Worm (Caenorhabditis elegans) whole organism, L3 larva: ENCODE data around the gene idpa-2.
A peak's percentile ranks its signal among the peaks of the same experiment; 100 is the strongest.

ENCODE experiments used
- R02D3.7 ChIP-seq: fragments of 150-350 bp; optimal IDR thresholded peaks from 2 replicates; lab custom pipeline; 2014; ENCODE audit warnings: missing biosample characterization, missing genetic modification characterization
- ceh-16 ChIP-seq: sonication (generic microtip); optimal IDR thresholded peaks from 2 replicates; lab custom pipeline; 2017; ENCODE audit warnings: missing biosample characterization, missing genetic modification characterization
- ceh-28 ChIP-seq: fragments of 150-350 bp; optimal IDR thresholded peaks from 2 replicates; lab custom pipeline; 2014; ENCODE audit warnings: missing biosample characterization, missing genetic modification reagents, missing genetic modification characterization
- ceh-82 ChIP-seq: fragments of 150-350 bp; optimal IDR thresholded peaks from 2 replicates; lab custom pipeline; 2014; ENCODE audit warnings: missing biosample characterization, missing genetic modification characterization
- ceh-9 ChIP-seq: sonication (generic microtip); optimal IDR thresholded peaks from 2 replicates; lab custom pipeline; 2018; ENCODE audit warnings: missing biosample characterization, missing genetic modification characterization
- egl-5 ChIP-seq: fragments of 150-350 bp; optimal IDR thresholded peaks from 2 replicates; lab custom pipeline; 2017; ENCODE audit warnings: missing biosample characterization, missing genetic modification reagents, missing genetic modification characterization, inconsistent platforms
- elt-1 ChIP-seq: fragments of 150-350 bp; optimal IDR thresholded peaks from 2 replicates; lab custom pipeline; 2014; ENCODE audit warnings: missing biosample characterization, missing genetic modification characterization
- elt-2 ChIP-seq: sonication (generic microtip); optimal IDR thresholded peaks from 2 replicates; lab custom pipeline; 2016; ENCODE audit warnings: missing genetic modification reagents, mild to moderate bottlenecking, missing genetic modification characterization, missing compliant biosample characterization
- elt-3 ChIP-seq, 3 experiments: fragments of 150-350 bp in 1 of 3; sonication (generic microtip) in 2 of 3; optimal IDR thresholded peaks; 2 replicates in 2 of 3; 4 replicates in 1 of 3; lab custom pipeline; 2014 to 2017; ENCODE audit warnings: missing biosample characterization in 3 of 3, missing genetic modification characterization in 3 of 3
- eor-1 ChIP-seq, 2 experiments: fragments of 150-350 bp; optimal IDR thresholded peaks; 2 replicates each; lab custom pipeline; 2014 to 2018; ENCODE audit warnings: missing biosample characterization in 2 of 2, missing genetic modification characterization in 2 of 2
- fkh-10 ChIP-seq: sonication (generic microtip); optimal IDR thresholded peaks from 2 replicates; lab custom pipeline; 2017; ENCODE audit warnings: missing biosample characterization, missing genetic modification reagents, missing genetic modification characterization
- hmg-11 ChIP-seq: sonication (generic microtip); optimal IDR thresholded peaks from 2 replicates; lab custom pipeline; 2016; ENCODE audit warnings: missing genetic modification characterization, missing compliant biosample characterization
- jun-1 ChIP-seq: fragments of 150-350 bp; optimal IDR thresholded peaks from 2 replicates; lab custom pipeline; 2014; ENCODE audit warnings: missing biosample characterization, missing genetic modification reagents, missing genetic modification characterization
- lsy-12 ChIP-seq: sonication (generic microtip); optimal IDR thresholded peaks from 2 replicates; lab custom pipeline; 2016; ENCODE audit warnings: mild to moderate bottlenecking, missing genetic modification characterization, missing compliant biosample characterization
- mdl-1 ChIP-seq: fragments of 150-350 bp; optimal IDR thresholded peaks from 2 replicates; lab custom pipeline; 2014; ENCODE audit warnings: missing biosample characterization, missing genetic modification characterization
- mml-1 ChIP-seq: fragments of 150-350 bp; sonication (generic microtip); optimal IDR thresholded peaks from 3 replicates; lab custom pipeline; 2014; ENCODE audit warnings: missing biosample characterization, missing genetic modification characterization
- nfya-1 ChIP-seq: sonication (generic microtip); optimal IDR thresholded peaks from 2 replicates; lab custom pipeline; 2017; ENCODE audit warnings: missing genetic modification characterization, mild to moderate bottlenecking, missing compliant biosample characterization, antibody characterized with exemption, moderate library complexity; ENCODE audit not compliant: insufficient read depth
- nhr-11 ChIP-seq: fragments of 150-350 bp; optimal IDR thresholded peaks from 2 replicates; lab custom pipeline; 2014; ENCODE audit warnings: missing biosample characterization, missing genetic modification characterization
- nhr-12 ChIP-seq: fragments of 150-350 bp; optimal IDR thresholded peaks from 2 replicates; lab custom pipeline; 2014; ENCODE audit warnings: missing biosample characterization, missing genetic modification characterization
- nhr-23 ChIP-seq: fragments of 150-350 bp; optimal IDR thresholded peaks from 2 replicates; lab custom pipeline; 2014; ENCODE audit warnings: missing biosample characterization, missing genetic modification reagents, missing genetic modification characterization
- nhr-25 ChIP-seq: sonication (generic microtip); optimal IDR thresholded peaks from 2 replicates; lab custom pipeline; 2017; ENCODE audit warnings: missing biosample characterization, missing genetic modification characterization
- nhr-28 ChIP-seq: fragments of 150-350 bp; optimal IDR thresholded peaks from 2 replicates; lab custom pipeline; 2014; ENCODE audit warnings: missing biosample characterization, missing genetic modification characterization
- nhr-43 ChIP-seq: sonication (generic microtip); optimal IDR thresholded peaks from 2 replicates; lab custom pipeline; 2016; ENCODE audit warnings: mild to moderate bottlenecking, missing genetic modification characterization, missing compliant biosample characterization; ENCODE audit not compliant: poor library complexity, severe bottlenecking
- nhr-76 ChIP-seq: fragments of 150-350 bp; sonication (generic microtip); optimal IDR thresholded peaks from 5 replicates; lab custom pipeline; 2014; ENCODE audit warnings: missing biosample characterization, missing genetic modification characterization
- nhr-77 ChIP-seq: fragments of 150-350 bp; optimal IDR thresholded peaks from 2 replicates; lab custom pipeline; 2014; ENCODE audit warnings: missing biosample characterization, missing genetic modification characterization
- pha-4 ChIP-seq: fragments of 150-350 bp; optimal IDR thresholded peaks from 2 replicates; lab custom pipeline; 2014; ENCODE audit warnings: missing biosample characterization, missing genetic modification reagents, missing genetic modification characterization
- pqm-1 ChIP-seq: fragments of 150-350 bp; optimal IDR thresholded peaks from 2 replicates; lab custom pipeline; 2017; ENCODE audit warnings: missing biosample characterization, missing genetic modification characterization, inconsistent platforms
- sea-2 ChIP-seq: fragments of 150-350 bp; sonication (generic microtip); optimal IDR thresholded peaks from 4 replicates; lab custom pipeline; 2014; ENCODE audit warnings: missing biosample characterization, missing genetic modification reagents, missing genetic modification characterization
- skn-1 ChIP-seq: fragments of 150-350 bp; optimal IDR thresholded peaks from 2 replicates; lab custom pipeline; 2014; ENCODE audit warnings: missing biosample characterization, missing genetic modification characterization
- tbx-2 ChIP-seq: sonication (generic microtip); optimal IDR thresholded peaks from 2 replicates; lab custom pipeline; 2016; ENCODE audit warnings: mild to moderate bottlenecking, missing genetic modification characterization, missing compliant biosample characterization
- unc-39 ChIP-seq: sonication (generic microtip); optimal IDR thresholded peaks from 4 replicates; lab custom pipeline; 2017; ENCODE audit warnings: missing biosample characterization, missing genetic modification characterization
- unc-62 ChIP-seq: fragments of 150-350 bp; sonication (generic microtip); optimal IDR thresholded peaks from 4 replicates; lab custom pipeline; 2014; ENCODE audit warnings: missing biosample characterization, missing genetic modification reagents, missing genetic modification characterization
- zag-1 ChIP-seq: fragments of 150-350 bp; optimal IDR thresholded peaks from 2 replicates; lab custom pipeline; 2014; ENCODE audit warnings: missing biosample characterization, missing genetic modification characterization
- ztf-11 ChIP-seq: fragments of 150-350 bp; optimal IDR thresholded peaks from 2 replicates; lab custom pipeline; 2014; ENCODE audit warnings: missing biosample characterization, missing genetic modification characterization
- ztf-4 ChIP-seq: fragments of 150-350 bp; optimal IDR thresholded peaks from 2 replicates; lab custom pipeline; 2014; ENCODE audit warnings: missing biosample characterization, missing genetic modification characterization

idpa-2 gene

DNA sequence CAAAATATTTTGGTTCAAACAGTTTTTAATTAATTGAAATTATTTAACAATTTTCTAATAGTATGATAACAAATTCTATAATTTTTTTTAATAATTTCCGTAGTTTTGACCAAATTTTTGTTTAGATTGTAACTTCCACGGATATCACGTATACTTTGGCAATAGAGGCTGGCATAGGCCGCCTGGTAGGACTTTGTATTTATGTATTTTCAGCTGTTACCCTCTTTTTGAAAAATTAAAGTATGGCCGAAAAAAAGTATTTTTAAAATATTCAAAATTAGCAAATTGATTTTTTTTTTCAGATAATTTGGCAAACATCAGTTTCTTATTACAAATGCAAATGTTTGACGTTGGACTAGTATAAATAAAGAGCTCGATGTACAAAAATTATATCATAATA, 26.1 kb downstream of the idpa-2 start, which contains the start of the genes nsph-1.1 and K08F8.15:
Gene nsph-1.1 (plus strand): TSS at position 301 of the 400 bp plus-strand sequence.
Gene K08F8.15 (plus strand): TSS at position 335 of the 400 bp plus-strand sequence.
- no peak for TF ChIP-seq nhr-28 (tag; lab: Kevin White, UChicago)
- TF ChIP-seq nhr-25 (tag; lab: Kevin White, UChicago), result no peak
- TF ChIP-seq nhr-23, result no peak
- no peak for TF ChIP-seq unc-62 (GFP tag; lab: Kevin White, UChicago)
- no peak for TF ChIP-seq nhr-76
- no peak for TF ChIP-seq lsy-12
- TF ChIP-seq ceh-82 (tag; lab: Kevin White, UChicago), result no peak
- TF ChIP-seq mdl-1, result no peak
- TF ChIP-seq unc-39 (tag; lab: Kevin White, UChicago), result no peak
- TF ChIP-seq ceh-16, result no peak
- TF ChIP-seq elt-2 (tag; lab: Kevin White, UChicago), result no peak
- no peak for TF ChIP-seq egl-5 (tag; lab: Kevin White, UChicago)

DNA sequence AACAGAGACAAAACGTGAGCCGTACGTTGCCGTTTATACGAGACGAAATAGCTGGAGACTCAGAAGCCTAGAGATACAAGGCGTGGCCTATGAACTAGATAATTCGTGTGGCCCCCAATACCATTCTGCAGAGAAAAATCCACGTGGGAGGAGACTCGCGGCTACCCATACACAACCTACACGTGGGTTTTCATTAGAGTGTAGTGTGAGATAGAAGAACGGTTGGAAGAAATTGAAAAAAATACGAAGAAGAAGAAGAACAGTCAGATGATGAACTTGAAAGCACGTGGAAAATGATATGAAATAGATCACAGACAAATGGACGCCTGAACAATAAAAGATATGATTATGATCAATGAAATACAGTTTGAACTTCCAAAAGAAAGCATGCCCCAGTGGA, 27.4 kb downstream of the idpa-2 start:
- TF ChIP-seq nhr-11 (tag; lab: Kevin White, UChicago) (no peak), nhr-23 (peak; percentile 70), skn-1 (tag; lab: Kevin White, UChicago) (no peak), lsy-12 (peak; percentile 2), pha-4 (no peak), nhr-25 (tag; lab: Kevin White, UChicago) (peak; percentile 24), ceh-28 (tag; lab: Kevin White, UChicago) (no peak), sea-2 (GFP tag; lab: Kevin White, UChicago) (no peak), ztf-4 (tag; lab: Kevin White, UChicago) (no peak), pqm-1 (tag; lab: Kevin White, UChicago) (no peak), elt-3 (tag; optimal IDR thresholded peaks at IDR 0.05; lab: Kevin White, UChicago) (no peak), hmg-11 (tag; lab: Kevin White, UChicago) (no peak), mml-1 (tag; lab: Kevin White, UChicago) (no peak), unc-39 (tag; lab: Kevin White, UChicago) (no peak), elt-1 (no peak), R02D3.7 (no peak), nhr-28 (tag; lab: Kevin White, UChicago) (no peak), ceh-9 (no peak), nhr-12 (no peak), ceh-82 (tag; lab: Kevin White, UChicago) (no peak), nfya-1 (tag; lab: Kevin White, UChicago) (no peak), fkh-10 (no peak), eor-1 (tag; optimal IDR thresholded peaks at IDR 0.05; lab: Kevin White, UChicago) (no peak), ceh-16 (no peak), egl-5 (tag; lab: Kevin White, UChicago) (no peak), ztf-11 (no peak), nhr-76 (no peak), jun-1 (tag; lab: Kevin White, UChicago) (no peak), zag-1 (tag; lab: Kevin White, UChicago) (no peak), mdl-1 (peak; percentile 48), unc-62 (GFP tag; lab: Kevin White, UChicago) (no peak), nhr-77 (tag; lab: Kevin White, UChicago) (no peak), nhr-43 (tag; lab: Kevin White, UChicago) (peak; percentile 81), tbx-2 (tag; lab: Kevin White, UChicago) (no peak), elt-2 (tag; lab: Kevin White, UChicago) (no peak)
- TF ChIP-seq, all 47 proteins: peak for 5

ce11 chrII:8764332-8764731, 28.2 kb downstream of the idpa-2 start:
- no peak for TF ChIP-seq tbx-2 (tag; lab: Kevin White, UChicago)
- TF ChIP-seq elt-1, result no peak
- TF ChIP-seq nhr-43 (tag; lab: Kevin White, UChicago), result no peak
- no peak for TF ChIP-seq pqm-1 (tag; lab: Kevin White, UChicago)
- no peak for TF ChIP-seq pha-4
- TF ChIP-seq egl-5 (tag; lab: Kevin White, UChicago), result no peak

DNA sequence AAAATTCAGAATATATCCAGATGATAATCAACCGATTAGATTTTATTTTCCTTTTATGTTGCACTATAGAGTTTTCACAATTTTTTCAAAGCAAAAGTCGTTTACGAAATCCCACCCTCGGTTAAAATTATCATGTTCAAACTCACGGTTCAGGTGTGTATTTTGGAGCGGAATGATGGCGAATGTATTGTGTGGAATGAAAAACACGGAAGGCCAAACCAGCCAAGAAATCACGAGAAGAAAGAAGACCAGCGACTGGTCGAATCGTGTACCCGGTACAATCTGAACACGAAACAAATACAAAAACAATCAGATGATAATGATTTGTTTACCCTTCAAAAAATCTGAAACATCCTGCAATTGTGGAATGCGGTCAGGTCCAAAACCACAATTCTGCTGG, 29.2 kb downstream of the idpa-2 start:
- no peak for TF ChIP-seq elt-1
- TF ChIP-seq, all 47 proteins: peak for 0
